Worm (Caenorhabditis elegans) whole organism, late embryonic: ENCODE results near the gene F58A3.3.

Experiments used
- K09A11.1 ChIP-seq: sonication (generic microtip); optimal IDR thresholded peaks from 2 replicates; lab custom pipeline; 2017; ENCODE audit warnings: antibody characterized with exemption, mild to moderate bottlenecking, missing genetic modification characterization, missing compliant biosample characterization; ENCODE audit not compliant: insufficient read depth
- ama-1 ChIP-seq: fragments of 150-350 bp; optimal IDR thresholded peaks from 2 replicates; lab custom pipeline; 2014
- ceh-19 ChIP-seq: fragments of 200-800 bp; sonication (Bioruptor generic); optimal IDR thresholded peaks from 2 replicates; lab custom pipeline; 2018; ENCODE audit warnings: mild to moderate bottlenecking, missing genetic modification characterization, missing compliant biosample characterization
- ceh-6 ChIP-seq: fragments of 200-800 bp; sonication (Bioruptor generic); optimal IDR thresholded peaks from 2 replicates; lab custom pipeline; 2018; ENCODE audit warnings: mild to moderate bottlenecking, missing genetic modification characterization, missing compliant biosample characterization
- dmd-4 ChIP-seq: sonication (generic microtip); optimal IDR thresholded peaks from 2 replicates; lab custom pipeline; 2016; ENCODE audit warnings: borderline replicate concordance, missing genetic modification characterization, missing compliant biosample characterization
- elt-4 ChIP-seq: sonication (generic microtip); optimal IDR thresholded peaks from 2 replicates; lab custom pipeline; 2016; ENCODE audit warnings: missing genetic modification characterization, missing compliant biosample characterization
- fkh-6 ChIP-seq: sonication (generic microtip); optimal IDR thresholded peaks from 2 replicates; lab custom pipeline; 2016; ENCODE audit warnings: missing genetic modification characterization, missing compliant biosample characterization
- hlh-30 ChIP-seq: sonication (generic microtip); optimal IDR thresholded peaks from 2 replicates; lab custom pipeline; 2017; ENCODE audit warnings: antibody characterized with exemption, missing genetic modification characterization, missing compliant biosample characterization; ENCODE audit not compliant: insufficient read depth
- lim-6 ChIP-seq: sonication (generic microtip); optimal IDR thresholded peaks from 2 replicates; lab custom pipeline; 2016; ENCODE audit warnings: missing genetic modification characterization, missing compliant biosample characterization
- nhr-11 ChIP-seq: fragments of 150-350 bp; optimal IDR thresholded peaks from 2 replicates; lab custom pipeline; 2014; ENCODE audit warnings: missing biosample characterization, missing genetic modification characterization
- npax-4 ChIP-seq: sonication (generic microtip); optimal IDR thresholded peaks from 2 replicates; lab custom pipeline; 2016; ENCODE audit warnings: missing genetic modification characterization, missing compliant biosample characterization
- pqm-1 ChIP-seq: sonication (generic microtip); optimal IDR thresholded peaks from 2 replicates; lab custom pipeline; 2016; ENCODE audit warnings: missing genetic modification characterization, missing compliant biosample characterization
- ttx-3 ChIP-seq: sonication (generic microtip); optimal IDR thresholded peaks from 2 replicates; lab custom pipeline; 2016; ENCODE audit warnings: missing genetic modification reagents, missing genetic modification characterization, missing compliant biosample characterization

DNA sequence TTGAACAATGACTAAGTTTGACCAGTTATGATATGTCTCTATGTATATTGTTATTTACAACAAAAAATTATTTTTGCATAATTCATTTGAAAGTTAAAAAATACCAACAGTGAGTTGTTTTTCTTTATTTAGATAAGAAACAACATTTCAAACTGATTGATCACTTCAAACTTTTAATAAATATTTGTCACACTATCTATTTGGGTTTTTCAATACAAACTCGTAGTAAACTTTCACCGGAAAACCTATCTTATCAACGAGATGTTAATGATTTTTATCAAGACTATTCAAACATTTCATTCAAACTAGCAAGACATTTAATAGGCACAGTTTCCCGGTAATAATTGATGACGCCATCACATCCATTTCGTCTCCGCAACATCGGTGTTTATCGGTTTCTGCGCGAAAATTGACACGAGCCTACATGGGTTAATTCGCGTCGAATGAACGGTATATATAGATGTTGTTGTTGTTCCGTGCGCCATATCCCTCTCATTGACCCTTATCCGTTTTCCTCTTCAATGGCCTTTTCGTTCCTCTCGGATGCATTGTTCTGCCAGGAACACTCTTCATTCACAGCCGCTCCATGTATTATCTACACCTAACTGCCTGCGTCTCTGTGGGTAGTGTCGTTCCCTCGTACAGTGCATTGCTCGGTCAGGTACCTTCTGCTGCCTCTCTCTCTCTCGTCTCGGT, 22.1 kb upstream of the F58A3.3 start:
- no peak for TF ChIP-seq K09A11.1 (tag; lab: Kevin White, UChicago)
- TF ChIP-seq elt-4 (tag; lab: Kevin White, UChicago): no peak
- TF ChIP-seq lim-6 (tag; lab: Kevin White, UChicago): no peak
- TF ChIP-seq npax-4: no peak
- no peak for TF ChIP-seq ama-1 (lab: Kevin White, UChicago)
- no peak for TF ChIP-seq pqm-1 (tag; lab: Kevin White, UChicago)
- peak; percentile 20 for TF ChIP-seq fkh-6 (tag; lab: Kevin White, UChicago)
- TF ChIP-seq ceh-6: no peak
- TF ChIP-seq dmd-4: no peak
- no peak for TF ChIP-seq ttx-3 (tag; lab: Kevin White, UChicago)
- no peak for TF ChIP-seq ceh-19 (GFP tag; lab: Kevin White, UChicago)
- no peak for TF ChIP-seq nhr-11 (tag; lab: Kevin White, UChicago)
- TF ChIP-seq hlh-30 (tag; lab: Kevin White, UChicago): no peak
